Fruit fly (Drosophila melanogaster): ENCODE measurements around the gene CG6845.

The CG6845 gene

DNA sequence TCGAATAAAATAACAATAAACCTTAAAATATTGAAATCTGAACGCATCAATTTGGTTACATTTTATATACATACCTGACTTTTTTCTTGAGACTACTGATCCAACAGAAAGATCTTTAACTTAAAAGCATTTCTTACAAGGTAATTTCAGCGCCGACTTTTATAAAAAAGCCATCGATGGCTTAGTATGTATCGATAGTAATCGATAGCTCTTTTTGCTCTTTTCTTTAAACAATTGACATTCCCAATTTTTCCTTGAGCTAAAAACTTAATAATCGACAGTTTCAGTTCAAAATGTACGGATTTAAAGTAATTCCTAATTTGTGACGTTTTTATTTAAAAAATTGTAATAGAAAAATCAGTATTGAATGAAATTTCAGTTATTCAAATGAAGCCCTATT is 28.3 kb downstream of the CG6845 start (continued):
- TF ChIP-seq CG13894 (tag; optimal IDR thresholded peaks at IDR 0.05) (peak; percentile 19), BEAF-32 (GFP tag; optimal IDR thresholded peaks at IDR 0.05) (peak; percentile 84), Myb (GFP tag; optimal IDR thresholded peaks at IDR 0.05) (peak; percentile 94), PHDP (tag; optimal IDR thresholded peaks at IDR 0.05) (peak; percentile 18), CG11560 (tag; IDR thresholded peaks at IDR 0.05) (no peak), CG2120 (GFP tag; optimal IDR thresholded peaks at IDR 0.05) (peak; percentile 28), CG42726 (GFP tag; IDR thresholded peaks at IDR 0.05; ENCODE audit: partially characterized antibody) (peak; percentile 86), Fer1 (GFP tag; optimal IDR thresholded peaks at IDR 0.05) (peak; percentile 20), CrebB (tag; optimal IDR thresholded peaks at IDR 0.05) (no peak), bbx (GFP tag; IDR thresholded peaks at IDR 0.05; ENCODE audit: partially characterized antibody) (peak; percentile 89), CG1603 (tag; optimal IDR thresholded peaks at IDR 0.05) (peak; percentile 36), stwl (tag; optimal IDR thresholded peaks at IDR 0.05) (peak; percentile 71), tup (GFP tag; optimal IDR thresholded peaks at IDR 0.05) (no peak), ranshi (GFP tag; IDR thresholded peaks at IDR 0.05) (no peak), CG6791 (GFP tag; IDR thresholded peaks at IDR 0.05; ENCODE audit: partially characterized antibody) (peak; percentile 88), pum (GFP tag; optimal IDR thresholded peaks at IDR 0.05) (no peak), CG4360 (GFP tag; IDR thresholded peaks at IDR 0.05) (no peak), CG7963 (GFP tag; IDR thresholded peaks at IDR 0.05; ENCODE audit: partially characterized antibody) (peak; percentile 79), tna (GFP tag; IDR thresholded peaks at IDR 0.05; ENCODE audit: partially characterized antibody) (peak; percentile 88), CG11398 (GFP tag; optimal IDR thresholded peaks at IDR 0.05) (no peak), chn (GFP tag; optimal IDR thresholded peaks at IDR 0.05) (no peak), HLH4C (GFP tag; IDR thresholded peaks at IDR 0.05; ENCODE audit: partially characterized antibody) (peak; percentile 91), inv (GFP tag; IDR thresholded peaks at IDR 0.05; ENCODE audit: partially characterized antibody) (peak; percentile 77), CG7357 (GFP tag; IDR thresholded peaks at IDR 0.05) (no peak), CG2116 (GFP tag; optimal IDR thresholded peaks at IDR 0.05) (peak; percentile 86), CG2712 (tag; optimal IDR thresholded peaks at IDR 0.05) (peak; percentile 3), mld (GFP tag; IDR thresholded peaks at IDR 0.05; ENCODE audit: partially characterized antibody) (peak; percentile 86), CG15514 (GFP tag; optimal IDR thresholded peaks at IDR 0.05) (peak; percentile 64), nmo (GFP tag; optimal IDR thresholded peaks at IDR 0.05) (peak; percentile 19), Doc3 (GFP tag; IDR thresholded peaks at IDR 0.05; ENCODE audit: partially characterized antibody) (peak; percentile 87), hbn (GFP tag; IDR thresholded peaks at IDR 0.05; ENCODE audit: partially characterized antibody) (peak; percentile 94), Nf-YC (tag; optimal IDR thresholded peaks at IDR 0.05) (peak; percentile 21), nerfin-2 (GFP tag; IDR thresholded peaks at IDR 0.05; ENCODE audit: partially characterized antibody) (peak; percentile 85), stc (GFP tag; IDR thresholded peaks at IDR 0.05) (no peak), HLH3B (GFP tag; IDR thresholded peaks at IDR 0.05) (no peak), chm (GFP tag; IDR thresholded peaks at IDR 0.05) (no peak), wor (GFP tag; IDR thresholded peaks at IDR 0.05) (no peak), CG2129 (GFP tag; IDR thresholded peaks at IDR 0.05; ENCODE audit: partially characterized antibody) (peak; percentile 68), trem (tag; optimal IDR thresholded peaks at IDR 0.05) (peak; percentile 67), CG14860 (GFP tag; IDR thresholded peaks at IDR 0.05; ENCODE audit: partially characterized antibody) (peak; percentile 85), CG8765 (GFP tag; IDR thresholded peaks at IDR 0.05) (no peak), pan (optimal IDR thresholded peaks at IDR 0.05) (no peak), pan (GFP tag; optimal IDR thresholded peaks at IDR 0.05 in 1 of 2, IDR thresholded peaks at IDR 0.05 in 1 of 2) (no peak), knrl (GFP tag; IDR thresholded peaks at IDR 0.05; ENCODE audit: partially characterized antibody) (peak; percentile 86)

Measured in whole organism, embryonic.